Worm (Caenorhabditis elegans): ENCODE results near the gene K05F1.10.

DNA sequence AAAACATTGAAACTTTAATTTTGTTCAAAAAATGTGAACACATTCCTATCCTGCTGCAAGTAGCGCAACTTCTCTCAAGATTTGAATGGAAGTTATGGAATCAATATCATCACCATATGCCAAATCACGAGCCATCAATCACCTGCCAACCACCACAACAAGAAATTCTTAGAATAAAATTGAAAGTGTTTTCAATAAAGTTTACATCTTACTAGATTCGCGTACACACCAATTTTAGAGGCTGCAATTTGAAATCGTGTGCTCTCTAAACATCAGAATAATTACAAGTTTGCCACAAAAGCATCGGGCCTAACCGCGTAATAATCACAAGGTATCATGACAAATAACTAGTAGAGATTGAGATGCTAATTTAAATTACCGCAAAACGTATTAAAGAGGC, 30.4 kb downstream of the K05F1.10 start:
- no peak for TF ChIP-seq dao-5 (tag; optimal IDR thresholded peaks at IDR 0.05)
- no peak for TF ChIP-seq him-1 (tag; optimal IDR thresholded peaks at IDR 0.05)
- TF ChIP-seq W03F9.2 (tag; optimal IDR thresholded peaks at IDR 0.05), result no peak
